Worm (Caenorhabditis elegans) whole organism, L3 larva: Measurements from ENCODE around the gene ins-23.

ENCODE experiments used
- R02D3.7 ChIP-seq: fragments of 150-350 bp; optimal IDR thresholded peaks from 2 replicates; lab custom pipeline; 2014; ENCODE audit warnings: missing biosample characterization, missing genetic modification characterization
- ZK546.5 ChIP-seq: sonication (generic microtip); optimal IDR thresholded peaks from 2 replicates; lab custom pipeline; 2017; ENCODE audit warnings: missing biosample characterization, missing genetic modification characterization
- aly-2 ChIP-seq: fragments of 150-350 bp; optimal IDR thresholded peaks from 2 replicates; lab custom pipeline; 2014; ENCODE audit warnings: missing biosample characterization, missing genetic modification characterization
- ama-1 ChIP-seq: fragments of 150-350 bp; optimal IDR thresholded peaks from 2 replicates; lab custom pipeline; 2018
- ceh-16 ChIP-seq: sonication (generic microtip); optimal IDR thresholded peaks from 2 replicates; lab custom pipeline; 2017; ENCODE audit warnings: missing biosample characterization, missing genetic modification characterization
- ceh-28 ChIP-seq: fragments of 150-350 bp; optimal IDR thresholded peaks from 2 replicates; lab custom pipeline; 2014; ENCODE audit warnings: missing biosample characterization, missing genetic modification reagents, missing genetic modification characterization
- ceh-82 ChIP-seq: fragments of 150-350 bp; optimal IDR thresholded peaks from 2 replicates; lab custom pipeline; 2014; ENCODE audit warnings: missing biosample characterization, missing genetic modification characterization
- ceh-9 ChIP-seq: sonication (generic microtip); optimal IDR thresholded peaks from 2 replicates; lab custom pipeline; 2018; ENCODE audit warnings: missing biosample characterization, missing genetic modification characterization
- daf-12 ChIP-seq: fragments of 150-350 bp; optimal IDR thresholded peaks from 2 replicates; lab custom pipeline; 2014; ENCODE audit warnings: missing biosample characterization, missing genetic modification reagents, missing genetic modification characterization
- egl-27 ChIP-seq: sonication (generic microtip); optimal IDR thresholded peaks from 4 replicates; lab custom pipeline; 2017; ENCODE audit warnings: missing biosample characterization, missing genetic modification reagents, missing genetic modification characterization
- egl-5 ChIP-seq: fragments of 150-350 bp; optimal IDR thresholded peaks from 2 replicates; lab custom pipeline; 2017; ENCODE audit warnings: missing biosample characterization, missing genetic modification reagents, missing genetic modification characterization, inconsistent platforms
- elt-1 ChIP-seq: fragments of 150-350 bp; optimal IDR thresholded peaks from 2 replicates; lab custom pipeline; 2014; ENCODE audit warnings: missing biosample characterization, missing genetic modification characterization
- elt-2 ChIP-seq: sonication (generic microtip); optimal IDR thresholded peaks from 2 replicates; lab custom pipeline; 2016; ENCODE audit warnings: missing genetic modification reagents, mild to moderate bottlenecking, missing genetic modification characterization, missing compliant biosample characterization
- elt-3 ChIP-seq, 3 experiments: fragments of 150-350 bp in 1 of 3; sonication (generic microtip) in 2 of 3; optimal IDR thresholded peaks; 2 replicates in 2 of 3; 4 replicates in 1 of 3; lab custom pipeline; 2014 to 2017; ENCODE audit warnings: missing biosample characterization in 3 of 3, missing genetic modification characterization in 3 of 3
- eor-1 ChIP-seq, 2 experiments: fragments of 150-350 bp; optimal IDR thresholded peaks; 2 replicates each; lab custom pipeline; 2014 to 2018; ENCODE audit warnings: missing biosample characterization in 2 of 2, missing genetic modification characterization in 2 of 2
- fkh-10 ChIP-seq: sonication (generic microtip); optimal IDR thresholded peaks from 2 replicates; lab custom pipeline; 2017; ENCODE audit warnings: missing biosample characterization, missing genetic modification reagents, missing genetic modification characterization
- fkh-2 ChIP-seq: fragments of 150-350 bp; optimal IDR thresholded peaks from 2 replicates; lab custom pipeline; 2014; ENCODE audit warnings: missing biosample characterization, missing genetic modification reagents, missing genetic modification characterization
- fos-1 ChIP-seq: fragments of 150-350 bp; optimal IDR thresholded peaks from 2 replicates; lab custom pipeline; 2014; ENCODE audit warnings: missing biosample characterization, missing genetic modification characterization
- hmg-11 ChIP-seq: sonication (generic microtip); optimal IDR thresholded peaks from 2 replicates; lab custom pipeline; 2016; ENCODE audit warnings: missing genetic modification characterization, missing compliant biosample characterization
- jun-1 ChIP-seq: fragments of 150-350 bp; optimal IDR thresholded peaks from 2 replicates; lab custom pipeline; 2014; ENCODE audit warnings: missing biosample characterization, missing genetic modification reagents, missing genetic modification characterization
- lin-15B ChIP-seq: fragments of 150-350 bp; optimal IDR thresholded peaks from 2 replicates; lab custom pipeline; 2014; ENCODE audit warnings: missing biosample characterization, missing genetic modification characterization
- lin-39 ChIP-seq: fragments of 150-350 bp; optimal IDR thresholded peaks from 2 replicates; lab custom pipeline; 2018; ENCODE audit warnings: missing biosample characterization, missing genetic modification reagents, missing genetic modification characterization
- lsy-12 ChIP-seq: sonication (generic microtip); optimal IDR thresholded peaks from 2 replicates; lab custom pipeline; 2016; ENCODE audit warnings: mild to moderate bottlenecking, missing genetic modification characterization, missing compliant biosample characterization
- mdl-1 ChIP-seq: fragments of 150-350 bp; optimal IDR thresholded peaks from 2 replicates; lab custom pipeline; 2014; ENCODE audit warnings: missing biosample characterization, missing genetic modification characterization
- mml-1 ChIP-seq: fragments of 150-350 bp; sonication (generic microtip); optimal IDR thresholded peaks from 3 replicates; lab custom pipeline; 2014; ENCODE audit warnings: missing biosample characterization, missing genetic modification characterization
- nfya-1 ChIP-seq: sonication (generic microtip); optimal IDR thresholded peaks from 2 replicates; lab custom pipeline; 2017; ENCODE audit warnings: missing genetic modification characterization, mild to moderate bottlenecking, missing compliant biosample characterization, antibody characterized with exemption, moderate library complexity; ENCODE audit not compliant: insufficient read depth
- nhr-11 ChIP-seq: fragments of 150-350 bp; optimal IDR thresholded peaks from 2 replicates; lab custom pipeline; 2014; ENCODE audit warnings: missing biosample characterization, missing genetic modification characterization
- nhr-12 ChIP-seq: fragments of 150-350 bp; optimal IDR thresholded peaks from 2 replicates; lab custom pipeline; 2014; ENCODE audit warnings: missing biosample characterization, missing genetic modification characterization
- nhr-23 ChIP-seq: fragments of 150-350 bp; optimal IDR thresholded peaks from 2 replicates; lab custom pipeline; 2014; ENCODE audit warnings: missing biosample characterization, missing genetic modification reagents, missing genetic modification characterization
- nhr-237 ChIP-seq: fragments of 150-350 bp; optimal IDR thresholded peaks from 2 replicates; lab custom pipeline; 2014; ENCODE audit warnings: missing biosample characterization, missing genetic modification characterization
- nhr-25 ChIP-seq: sonication (generic microtip); optimal IDR thresholded peaks from 2 replicates; lab custom pipeline; 2017; ENCODE audit warnings: missing biosample characterization, missing genetic modification characterization
- nhr-28 ChIP-seq: fragments of 150-350 bp; optimal IDR thresholded peaks from 2 replicates; lab custom pipeline; 2014; ENCODE audit warnings: missing biosample characterization, missing genetic modification characterization
- nhr-43 ChIP-seq: sonication (generic microtip); optimal IDR thresholded peaks from 2 replicates; lab custom pipeline; 2016; ENCODE audit warnings: mild to moderate bottlenecking, missing genetic modification characterization, missing compliant biosample characterization; ENCODE audit not compliant: poor library complexity, severe bottlenecking
- nhr-67 ChIP-seq: fragments of 150-350 bp; optimal IDR thresholded peaks from 2 replicates; lab custom pipeline; 2014; ENCODE audit warnings: missing biosample characterization, missing genetic modification characterization
- nhr-76 ChIP-seq: fragments of 150-350 bp; sonication (generic microtip); optimal IDR thresholded peaks from 5 replicates; lab custom pipeline; 2014; ENCODE audit warnings: missing biosample characterization, missing genetic modification characterization
- nhr-77 ChIP-seq: fragments of 150-350 bp; optimal IDR thresholded peaks from 2 replicates; lab custom pipeline; 2014; ENCODE audit warnings: missing biosample characterization, missing genetic modification characterization
- pha-4 ChIP-seq: fragments of 150-350 bp; optimal IDR thresholded peaks from 2 replicates; lab custom pipeline; 2014; ENCODE audit warnings: missing biosample characterization, missing genetic modification reagents, missing genetic modification characterization
- pqm-1 ChIP-seq: fragments of 150-350 bp; optimal IDR thresholded peaks from 2 replicates; lab custom pipeline; 2017; ENCODE audit warnings: missing biosample characterization, missing genetic modification characterization, inconsistent platforms
- sea-2 ChIP-seq: fragments of 150-350 bp; sonication (generic microtip); optimal IDR thresholded peaks from 4 replicates; lab custom pipeline; 2014; ENCODE audit warnings: missing biosample characterization, missing genetic modification reagents, missing genetic modification characterization
- skn-1 ChIP-seq: fragments of 150-350 bp; optimal IDR thresholded peaks from 2 replicates; lab custom pipeline; 2014; ENCODE audit warnings: missing biosample characterization, missing genetic modification characterization
- snpc-4 ChIP-seq: fragments of 150-350 bp; optimal IDR thresholded peaks from 2 replicates; lab custom pipeline; 2014; ENCODE audit warnings: missing biosample characterization, missing genetic modification characterization
- tbx-2 ChIP-seq: sonication (generic microtip); optimal IDR thresholded peaks from 2 replicates; lab custom pipeline; 2016; ENCODE audit warnings: mild to moderate bottlenecking, missing genetic modification characterization, missing compliant biosample characterization
- unc-39 ChIP-seq: sonication (generic microtip); optimal IDR thresholded peaks from 4 replicates; lab custom pipeline; 2017; ENCODE audit warnings: missing biosample characterization, missing genetic modification characterization
- unc-62 ChIP-seq: fragments of 150-350 bp; sonication (generic microtip); optimal IDR thresholded peaks from 4 replicates; lab custom pipeline; 2014; ENCODE audit warnings: missing biosample characterization, missing genetic modification reagents, missing genetic modification characterization
- zag-1 ChIP-seq: fragments of 150-350 bp; optimal IDR thresholded peaks from 2 replicates; lab custom pipeline; 2014; ENCODE audit warnings: missing biosample characterization, missing genetic modification characterization
- ztf-11 ChIP-seq: fragments of 150-350 bp; optimal IDR thresholded peaks from 2 replicates; lab custom pipeline; 2014; ENCODE audit warnings: missing biosample characterization, missing genetic modification characterization
- ztf-4 ChIP-seq: fragments of 150-350 bp; optimal IDR thresholded peaks from 2 replicates; lab custom pipeline; 2014; ENCODE audit warnings: missing biosample characterization, missing genetic modification characterization

Gene ins-23

ce11 chrIII:10016413-10017051, 11.5 kb upstream of the ins-23 start, which contains the start of gene rgs-1:
Gene rgs-1, minus strand, starts transcription at chrIII:10016558.
- no peak for TF ChIP-seq elt-3 (tag; optimal IDR thresholded peaks at IDR 0.05; lab: Kevin White, UChicago)
- TF ChIP-seq pha-4 (tag; lab: Kevin White, UChicago), result peak; percentile 5
- TF ChIP-seq ceh-82 (tag; lab: Kevin White, UChicago), result no peak
- no peak for TF ChIP-seq R02D3.7 (tag; lab: Kevin White, UChicago)
- no peak for TF ChIP-seq ztf-11
- no peak for TF ChIP-seq egl-5
- no peak for TF ChIP-seq zag-1 (tag; lab: Kevin White, UChicago)
- no peak for TF ChIP-seq ceh-9 (tag; lab: Kevin White, UChicago)
- TF ChIP-seq nfya-1, result peak; percentile 77
- peak; percentile 25 for TF ChIP-seq snpc-4
- TF ChIP-seq ama-1 (lab: Kevin White, UChicago), result no peak
- no peak for TF ChIP-seq nhr-23 (tag; lab: Kevin White, UChicago)
- TF ChIP-seq skn-1, result peak; percentile 21
- no peak for TF ChIP-seq lin-39 (tag; lab: Kevin White, UChicago)
- TF ChIP-seq pqm-1 (tag; lab: Kevin White, UChicago), result no peak
- TF ChIP-seq nhr-77, result no peak
- TF ChIP-seq nhr-67, result no peak
- no peak for TF ChIP-seq eor-1 (tag; optimal IDR thresholded peaks at IDR 0.05; lab: Kevin White, UChicago)
- TF ChIP-seq lin-15B (tag; lab: Kevin White, UChicago), result peak; percentile 28
- TF ChIP-seq elt-2, result no peak
- no peak for TF ChIP-seq nhr-237
- no peak for TF ChIP-seq nhr-11
- no peak for TF ChIP-seq nhr-12 (tag; lab: Kevin White, UChicago)
- no peak for TF ChIP-seq nhr-25 (tag; lab: Kevin White, UChicago)
- TF ChIP-seq sea-2 (GFP tag; lab: Kevin White, UChicago), result no peak
- TF ChIP-seq jun-1 (tag; lab: Kevin White, UChicago), result no peak
- no peak for TF ChIP-seq ztf-4 (tag; lab: Kevin White, UChicago)
- no peak for TF ChIP-seq nhr-28 (tag; lab: Kevin White, UChicago)
- no peak for TF ChIP-seq daf-12 (tag; lab: Kevin White, UChicago)
- TF ChIP-seq ZK546.5, result no peak
- TF ChIP-seq tbx-2 (tag; lab: Kevin White, UChicago), result no peak
- peak; percentile 79 for TF ChIP-seq hmg-11 (tag; lab: Kevin White, UChicago)
- TF ChIP-seq mml-1, result no peak
- TF ChIP-seq lsy-12, result no peak
- no peak for TF ChIP-seq aly-2 (tag; lab: Kevin White, UChicago)
- TF ChIP-seq unc-39 (tag; lab: Kevin White, UChicago), result no peak
- no peak for TF ChIP-seq fkh-2 (tag; lab: Kevin White, UChicago)
- no peak for TF ChIP-seq ceh-16 (tag; lab: Kevin White, UChicago)
- TF ChIP-seq nhr-76 (tag; lab: Kevin White, UChicago), result no peak
- no peak for TF ChIP-seq unc-62 (GFP tag; lab: Kevin White, UChicago)
- no peak for TF ChIP-seq elt-1
- no peak for TF ChIP-seq nhr-43
- no peak for TF ChIP-seq ceh-28
- TF ChIP-seq mdl-1 (tag; lab: Kevin White, UChicago), result no peak
- TF ChIP-seq fos-1 (tag; lab: Kevin White, UChicago), result no peak
- peak; percentile 86 for TF ChIP-seq fkh-10 (GFP tag; lab: Kevin White, UChicago)
- TF ChIP-seq egl-27 (tag; lab: Kevin White, UChicago), result no peak
